Fruit fly (Drosophila melanogaster) whole organism, larva: ENCODE results near the gene Gdi.

Experiments used
- noc ChIP-seq: fragments of 200-800 bp; sonication (Bioruptor generic); optimal IDR thresholded peaks from 3 replicates; lab custom pipeline; 2019; ENCODE audit warnings: missing biosample characterization, mild to moderate bottlenecking, missing genetic modification characterization, moderate library complexity

The Gdi gene

dm6 chr2L:9494663-9495417 is at the start of gene Gdi:
TSS of gene Gdi (minus strand) at chr2L:9494876.
- no peak for TF ChIP-seq noc (tag; lab: Kevin White, UChicago)

DNA sequence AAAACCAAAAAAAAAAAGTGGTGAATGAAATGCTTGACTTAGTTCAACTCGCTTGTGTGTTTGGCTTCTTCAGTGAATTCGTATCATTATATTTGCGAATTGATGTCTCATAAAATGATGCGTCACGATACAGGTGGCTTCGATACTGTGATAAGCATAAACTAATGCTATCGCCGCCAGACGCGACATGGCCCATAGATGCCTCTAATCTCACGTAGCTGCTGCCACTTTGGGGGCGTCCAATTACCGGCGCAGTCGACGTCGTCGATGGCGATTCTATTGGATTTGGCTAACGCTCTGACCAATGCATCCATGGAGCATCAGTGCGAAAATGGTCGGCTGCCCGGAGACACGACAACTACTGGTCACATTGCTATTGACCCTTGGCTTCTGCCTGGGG is 49.2 kb upstream of the Gdi start, which contains the start of gene CG13113:
TSS of gene CG13113 (plus strand) at position 301 of the 400 bp plus-strand sequence.
- TF ChIP-seq noc (tag; lab: Kevin White, UChicago), result no peak

DNA sequence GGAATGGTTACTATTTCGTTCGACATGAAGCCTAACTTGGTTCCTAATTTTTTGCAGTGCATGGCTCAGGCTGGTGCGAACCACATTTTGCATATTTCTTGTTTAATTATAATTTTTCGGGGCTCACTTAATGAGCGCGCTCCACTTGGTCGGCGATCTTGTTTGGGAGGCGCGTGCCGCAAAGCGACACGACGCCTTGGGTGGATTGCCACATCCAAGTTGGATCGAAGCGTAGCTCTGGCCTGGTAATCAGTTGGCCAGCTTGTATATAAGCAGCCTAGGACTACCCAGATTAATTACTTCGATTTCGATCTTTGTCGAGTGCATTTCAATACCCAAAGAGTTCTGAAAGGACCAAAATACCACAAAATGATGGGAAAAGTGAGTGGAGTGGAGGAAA is 47.9 kb upstream of the Gdi start, which contains the start of gene Cpr30B:
TSS of gene Cpr30B (plus strand) at position 301 of the 400 bp plus-strand sequence.
- TF ChIP-seq noc (tag; lab: Kevin White, UChicago), result no peak

DNA sequence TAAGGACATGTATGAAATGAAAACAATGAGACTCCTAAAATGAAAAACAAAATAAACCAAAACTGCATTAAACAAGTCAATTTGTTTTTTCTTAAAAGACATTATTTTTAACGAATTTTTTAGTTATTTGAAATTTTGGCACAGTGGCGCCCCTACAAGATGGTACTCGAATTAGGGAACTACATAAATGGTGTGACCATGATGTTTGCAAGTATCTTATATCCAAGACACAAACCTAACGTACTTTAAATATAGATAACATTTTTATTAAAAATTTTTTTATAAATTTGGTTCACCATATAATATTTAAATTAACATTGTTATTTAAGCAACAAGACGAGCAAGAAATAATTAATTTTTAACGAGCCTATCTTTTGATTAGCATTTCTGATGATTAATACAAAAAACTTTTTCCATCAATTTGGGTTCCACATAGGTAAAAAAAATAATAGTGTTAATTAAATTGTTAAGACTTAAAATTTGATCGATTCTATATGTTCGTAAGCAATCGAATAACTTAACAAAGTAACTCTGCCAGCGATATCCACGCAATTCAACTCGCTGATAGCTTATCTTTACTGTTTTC is 45.4 kb upstream of the Gdi start, which contains the start of gene CG17855:
TSS of gene CG17855 (plus strand) at position 536 of the 586 bp plus-strand sequence.
- no peak for TF ChIP-seq noc (tag; lab: Kevin White, UChicago)

DNA sequence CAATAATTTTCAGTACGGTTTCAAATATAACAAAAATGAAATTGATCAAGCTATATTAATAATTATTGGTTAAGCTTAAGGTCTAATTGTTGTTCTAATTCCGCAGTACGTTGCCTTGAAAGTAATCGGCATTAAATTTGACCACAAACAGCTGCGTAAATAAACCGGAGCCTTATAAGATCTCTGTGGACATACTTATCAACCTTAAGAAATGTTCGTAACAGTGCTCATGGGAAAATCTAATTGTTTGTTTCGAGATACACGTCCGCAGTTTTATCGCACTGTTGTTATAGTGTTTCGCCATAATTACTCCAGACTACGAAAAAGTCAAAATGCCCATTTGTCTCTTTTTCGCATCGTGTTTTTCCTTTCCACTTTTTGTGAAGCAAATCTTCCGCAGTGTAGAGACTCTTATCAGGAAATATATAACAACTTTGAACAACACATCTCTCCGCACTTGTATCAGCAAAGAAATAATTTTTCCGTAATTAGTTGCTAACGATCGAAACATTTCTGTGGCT is 35.2 kb upstream of the Gdi start:
- TF ChIP-seq noc (tag; lab: Kevin White, UChicago), result peak; percentile 56

dm6 chr2L:9528215-9528614 is 33.5 kb upstream of the Gdi start, which contains the start of gene CG31883:
TSS of gene CG31883 (plus strand) at chr2L:9528515.
- TF ChIP-seq noc (tag; lab: Kevin White, UChicago), result no peak

dm6 chr2L:9526518-9526917 is 31.8 kb upstream of the Gdi start:
- TF ChIP-seq noc (tag; lab: Kevin White, UChicago), result peak; percentile 55

- peak; percentile 69 for TF ChIP-seq noc (tag; lab: Kevin White, UChicago)
Observed at dm6 chr2L:9525719-9526118, 31.0 kb upstream of the Gdi start.

DNA sequence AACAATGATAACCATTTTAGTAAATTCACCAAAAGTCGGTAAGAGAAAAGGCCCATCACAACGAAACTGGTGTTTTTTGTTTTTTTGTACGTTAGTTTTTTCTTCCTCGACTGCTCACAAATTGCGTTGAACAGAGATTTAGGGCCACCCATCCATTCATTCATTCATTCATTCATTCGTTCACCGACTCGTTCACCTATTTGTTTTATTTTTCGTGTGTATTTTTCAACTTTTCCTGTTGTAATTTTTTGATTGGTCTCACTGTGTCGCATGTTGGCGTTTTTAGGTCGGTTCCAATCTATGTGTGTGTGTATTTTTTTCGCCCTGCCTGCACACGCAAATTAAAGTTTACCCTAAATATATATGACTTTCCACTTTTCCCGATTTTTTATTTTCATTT is 30.2 kb upstream of the Gdi start:
- TF ChIP-seq noc (tag; lab: Kevin White, UChicago), result no peak

- TF ChIP-seq noc (tag; lab: Kevin White, UChicago), result no peak
Observed at dm6 chr2L:9522766-9523174, 28.1 kb upstream of the Gdi start.

DNA sequence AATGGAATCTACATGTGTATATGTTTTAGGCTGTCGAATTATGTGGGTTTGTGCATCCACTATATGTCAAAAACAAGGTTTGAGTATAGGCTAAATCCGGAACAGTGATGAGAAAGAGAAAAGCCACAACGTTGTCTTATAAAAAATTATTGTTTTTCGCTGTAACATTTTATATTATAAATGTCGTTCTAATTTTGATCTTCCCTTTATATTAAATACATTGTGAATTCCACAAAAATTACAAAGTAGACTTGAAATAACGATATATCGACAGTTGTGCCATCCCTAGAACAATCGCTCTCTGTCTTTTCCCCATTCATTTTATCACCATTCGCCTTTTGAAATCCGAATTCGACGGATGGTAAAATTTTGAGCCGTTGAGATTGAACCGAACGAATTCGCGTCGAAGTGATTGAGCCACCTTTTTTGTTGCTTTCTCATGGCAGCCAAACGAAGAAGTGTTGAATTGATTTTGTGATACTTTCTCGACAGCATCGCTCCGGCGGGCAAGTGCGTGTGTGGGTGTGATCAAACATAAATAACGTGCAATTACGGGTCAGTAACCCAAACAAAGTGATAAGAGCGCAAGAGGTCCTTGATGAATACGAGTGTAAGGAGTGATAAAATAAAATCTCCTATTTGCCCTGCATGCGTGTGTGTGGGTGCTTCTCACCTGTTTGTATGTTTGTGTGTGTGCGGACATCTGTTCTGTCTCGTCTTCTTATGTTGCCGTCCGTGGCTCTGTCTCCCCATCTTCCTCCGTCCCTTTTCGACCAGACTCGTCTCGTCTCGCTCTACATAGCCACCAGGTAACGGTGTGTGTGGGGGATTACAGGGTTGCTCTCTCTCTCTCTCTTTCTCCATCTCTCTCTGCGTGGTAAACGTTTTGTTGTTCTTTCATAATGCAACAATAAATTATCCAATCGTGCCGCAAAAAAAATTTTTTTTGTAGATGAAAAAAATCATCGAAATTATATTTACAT is 26.5 kb upstream of the Gdi start, which contains the start of gene Oatp30B:
TSS of gene Oatp30B (plus strand) at position 325 of the 983 bp plus-strand sequence.
- peak; percentile 92 for TF ChIP-seq noc (tag; lab: Kevin White, UChicago)

dm6 chr2L:9513771-9514170 is 19.1 kb upstream of the Gdi start:
- no peak for TF ChIP-seq noc (tag; lab: Kevin White, UChicago)

DNA sequence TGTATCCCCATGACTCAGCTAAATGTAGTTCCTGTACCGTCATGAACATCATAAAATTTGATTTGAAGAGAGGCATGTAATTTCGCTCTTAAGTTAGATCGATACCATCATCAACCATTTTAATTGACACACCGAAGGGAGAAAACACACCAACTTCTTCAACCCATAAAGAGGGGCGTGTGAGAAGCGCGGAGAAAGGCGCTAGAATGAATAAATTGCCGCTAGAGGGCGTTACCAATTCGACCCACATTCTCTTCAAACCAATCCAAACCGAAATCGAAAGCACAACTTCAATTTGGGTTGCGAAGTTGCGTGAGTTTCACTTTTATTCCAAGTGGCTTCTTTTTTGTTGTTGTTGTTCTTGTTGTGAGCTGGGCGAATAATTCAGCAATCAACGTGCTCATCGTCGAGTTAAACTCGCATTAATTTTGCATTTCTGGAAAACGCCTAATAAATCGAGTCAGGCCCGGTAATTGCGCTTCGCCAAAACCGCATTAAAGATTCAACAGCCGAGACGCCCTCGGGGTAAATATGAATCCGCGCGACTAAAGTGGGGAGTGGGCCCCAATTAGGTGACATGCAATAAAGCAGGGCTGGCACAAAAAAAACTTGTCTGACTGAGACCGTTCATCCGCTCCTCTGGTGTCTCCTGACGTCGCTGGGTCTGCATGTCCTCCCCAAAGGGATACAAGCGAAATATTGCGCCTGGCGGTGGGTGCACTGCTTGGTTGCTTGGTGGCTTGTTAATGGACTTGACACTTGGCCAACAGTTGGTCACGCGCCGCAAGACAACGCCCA is 17.9 kb upstream of the Gdi start:
- TF ChIP-seq noc (tag; lab: Kevin White, UChicago), result no peak

dm6 chr2L:9510429-9510828 is 15.8 kb upstream of the Gdi start:
- TF ChIP-seq noc (tag; lab: Kevin White, UChicago), result no peak
